Worm (Caenorhabditis elegans): ENCODE data around the gene F56C4.2.

- no peak for TF ChIP-seq him-1 (tag; optimal IDR thresholded peaks at IDR 0.05)
- no peak for TF ChIP-seq dao-5 (tag; optimal IDR thresholded peaks at IDR 0.05)
- TF ChIP-seq W03F9.2 (tag; optimal IDR thresholded peaks at IDR 0.05), result no peak
Observed at ce11 chrIV:10616366-10616765, 22.7 kb upstream of the F56C4.2 start.

All from whole organism, L4/young adult.